Worm (Caenorhabditis elegans) whole organism, midembryonic: ENCODE measurements around the gene him-17.
A peak's percentile ranks its signal among the peaks of the same experiment; 100 is the strongest.
"Not testable (repeated sequence)": the region's sequence is repeated elsewhere in the genome, so short reads cannot be mapped to it uniquely, and the experiment has no call there.

Experiments
- T22C8.4 ChIP-seq: fragments of 200-800 bp; sonication (Bioruptor generic); IDR thresholded peaks from 2 replicates; pipeline ENCODE4 v1.3.6; 2022; ENCODE audit warnings: missing genetic modification characterization, missing compliant biosample characterization
- cog-1 ChIP-seq: sonication (generic microtip); optimal IDR thresholded peaks from 2 replicates; lab custom pipeline; 2016; ENCODE audit warnings: missing genetic modification characterization, missing compliant biosample characterization
- flt-1 ChIP-seq: fragments of 200-800 bp; sonication (Bioruptor generic); IDR thresholded peaks from 2 replicates; pipeline ENCODE4 v1.3.6; 2022; ENCODE audit warnings: missing genetic modification characterization, missing compliant biosample characterization
- klf-2 ChIP-seq: fragments of 200-800 bp; sonication (Bioruptor generic); conservative IDR thresholded peaks from 2 replicates; pipeline ENCODE4 v1.3.6; 2022; ENCODE audit warnings: missing genetic modification reagents, missing genetic modification characterization, missing compliant biosample characterization
- med-1 ChIP-seq: sonication (generic microtip); optimal IDR thresholded peaks from 2 replicates; lab custom pipeline; 2017; ENCODE audit warnings: missing genetic modification characterization, mild to moderate bottlenecking, missing compliant biosample characterization, antibody characterized with exemption, missing genetic modification reagents; ENCODE audit not compliant: insufficient read depth
- ref-1 ChIP-seq: fragments of 200-800 bp; sonication (Bioruptor generic); conservative IDR thresholded peaks from 2 replicates; pipeline ENCODE4 v1.3.6; 2022; ENCODE audit warnings: missing genetic modification reagents, missing genetic modification characterization, missing compliant biosample characterization
- tab-1 ChIP-seq: fragments of 200-800 bp; sonication (Bioruptor generic); IDR thresholded peaks from 2 replicates; pipeline ENCODE4 v1.3.6; 2022; ENCODE audit warnings: missing genetic modification characterization, missing compliant biosample characterization
- ztf-23 ChIP-seq: fragments of 200-800 bp; sonication (Bioruptor generic); IDR thresholded peaks from 2 replicates; pipeline ENCODE4 v1.3.6; 2022; ENCODE audit warnings: missing genetic modification reagents, missing genetic modification characterization, missing compliant biosample characterization
- ztf-29 ChIP-seq: fragments of 200-800 bp; sonication (Bioruptor generic); IDR thresholded peaks from 2 replicates; pipeline ENCODE4 v1.3.6; 2022; ENCODE audit warnings: missing genetic modification reagents, missing genetic modification characterization, missing compliant biosample characterization

The him-17 gene

ce11 chrV:13176117-13176753 lies at the start of gene him-17:
Gene him-17, plus strand, starts transcription at chrV:13176711.
- TF ChIP-seq ztf-29 (GFP tag; lab: Robert Waterston, UW) (no peak), tab-1 (no peak), cog-1 (tag; lab: Kevin White, UChicago) (peak; percentile 50), klf-2 (peak; percentile 68; the same call in 1 of the 2 replicates), ref-1 (GFP tag; lab: Robert Waterston, UW) (no peak), med-1 (GFP tag; lab: Kevin White, UChicago) (peak; percentile 61), T22C8.4 (no peak), flt-1 (GFP tag; lab: Robert Waterston, UW) (peak; percentile 70; the same call in 1 of the 2 replicates), ztf-23 (GFP tag; lab: Robert Waterston, UW) (peak; percentile 72; the same call in 1 of the 2 replicates)

- TF ChIP-seq klf-2 (no peak), ref-1 (GFP tag; lab: Robert Waterston, UW) (no peak), ztf-23 (GFP tag; lab: Robert Waterston, UW) (no peak), med-1 (GFP tag; lab: Kevin White, UChicago) (no peak)
These were observed 46.6 kb upstream of the him-17 start, which contains the start of gene eat-6 for ce11 chrV:13129895-13130294. Gene eat-6, minus strand, starts transcription at chrV:13129995.

ce11 chrV:13130439-13130840 lies 46.1 kb upstream of the him-17 start:
- TF ChIP-seq med-1 (GFP tag; lab: Kevin White, UChicago), result no peak
- TF ChIP-seq cog-1 (tag; lab: Kevin White, UChicago), result peak; percentile 25
- TF ChIP-seq tab-1, result 0 out of 2 replicates have a peak, but pooled peaks have one; percentile 48
- TF ChIP-seq ztf-29 (GFP tag; lab: Robert Waterston, UW), result no peak
- peak; percentile 41; the same call in 1 of the 2 replicates for TF ChIP-seq T22C8.4
- TF ChIP-seq klf-2, result no peak
- TF ChIP-seq flt-1 (GFP tag; lab: Robert Waterston, UW), result no peak
- 0 out of 2 replicates have a peak, but pooled peaks have one; percentile 50 for TF ChIP-seq ztf-23 (GFP tag; lab: Robert Waterston, UW)
- no peak for TF ChIP-seq ref-1 (GFP tag; lab: Robert Waterston, UW)

- TF ChIP-seq T22C8.4 (no peak), klf-2 (no peak), cog-1 (tag; lab: Kevin White, UChicago) (no peak), tab-1 (no peak), flt-1 (GFP tag; lab: Robert Waterston, UW) (no peak), ztf-29 (GFP tag; lab: Robert Waterston, UW) (no peak), ztf-23 (GFP tag; lab: Robert Waterston, UW) (no peak), ref-1 (GFP tag; lab: Robert Waterston, UW) (no peak), med-1 (GFP tag; lab: Kevin White, UChicago) (no peak)
These were observed 45.0 kb upstream of the him-17 start for ce11 chrV:13131487-13131886.

ce11 chrV:13133380-13133779 lies 43.1 kb upstream of the him-17 start, which contains the start of gene B0365.9:
Gene B0365.9, minus strand, starts transcription at chrV:13133565.
- TF ChIP-seq klf-2 (no peak), cog-1 (tag; lab: Kevin White, UChicago) (no peak), med-1 (GFP tag; lab: Kevin White, UChicago) (no peak), T22C8.4 (no peak), ztf-29 (GFP tag; lab: Robert Waterston, UW) (no peak), flt-1 (GFP tag; lab: Robert Waterston, UW) (no peak), tab-1 (no peak)

ce11 chrV:13134786-13135185 lies 41.7 kb upstream of the him-17 start, which contains the start of gene clec-225:
Gene clec-225, minus strand, starts transcription at chrV:13134886.
- not testable (repeated sequence) for TF ChIP-seq ref-1 (GFP tag; lab: Robert Waterston, UW); T22C8.4; tab-1

ce11 chrV:13137955-13138354 lies 38.6 kb upstream of the him-17 start, which contains the start of gene clec-41:
Gene clec-41, minus strand, starts transcription at chrV:13138101.
- TF ChIP-seq flt-1 (GFP tag; lab: Robert Waterston, UW) (no peak), ref-1 (GFP tag; lab: Robert Waterston, UW) (no peak), T22C8.4 (no peak), ztf-23 (GFP tag; lab: Robert Waterston, UW) (no peak), klf-2 (no peak), ztf-29 (GFP tag; lab: Robert Waterston, UW) (no peak), tab-1 (no peak), cog-1 (tag; lab: Kevin White, UChicago) (no peak), med-1 (GFP tag; lab: Kevin White, UChicago) (no peak)

- no peak for TF ChIP-seq flt-1 (GFP tag; lab: Robert Waterston, UW)
- no peak for TF ChIP-seq ztf-29 (GFP tag; lab: Robert Waterston, UW)
- no peak for TF ChIP-seq ref-1 (GFP tag; lab: Robert Waterston, UW)
- no peak for TF ChIP-seq tab-1
- no peak for TF ChIP-seq klf-2
- TF ChIP-seq T22C8.4, result no peak
These were observed 37.8 kb upstream of the him-17 start, which contains the start of gene dhc-3 for ce11 chrV:13138681-13139080. Gene dhc-3, plus strand, starts transcription at chrV:13138981.

ce11 chrV:13152575-13152974 lies 23.9 kb upstream of the him-17 start, which contains the start of gene noca-1:
Gene noca-1, plus strand, starts transcription at chrV:13152919.
- TF ChIP-seq ztf-29 (GFP tag; lab: Robert Waterston, UW), result no peak
- no peak for TF ChIP-seq ref-1 (GFP tag; lab: Robert Waterston, UW)
- no peak for TF ChIP-seq klf-2
- no peak for TF ChIP-seq med-1 (GFP tag; lab: Kevin White, UChicago)
- no peak for TF ChIP-seq flt-1 (GFP tag; lab: Robert Waterston, UW)
- no peak for TF ChIP-seq cog-1 (tag; lab: Kevin White, UChicago)
- TF ChIP-seq T22C8.4, result no peak
- no peak for TF ChIP-seq ztf-23 (GFP tag; lab: Robert Waterston, UW)
- TF ChIP-seq tab-1, result no peak
